Worm (Caenorhabditis elegans) whole organism, L2 larva: Measurements from ENCODE around the gene msp-79.

ENCODE experiments used
- C34F6.9 ChIP-seq: fragments of 150-350 bp; optimal IDR thresholded peaks from 2 replicates; lab custom pipeline; 2014; ENCODE audit warnings: missing biosample characterization, missing genetic modification characterization
- F13H6.1 ChIP-seq: sonication (generic microtip); optimal IDR thresholded peaks from 2 replicates; lab custom pipeline; 2016; ENCODE audit warnings: missing genetic modification characterization, missing compliant biosample characterization
- ama-1 ChIP-seq: fragments of 150-350 bp; optimal IDR thresholded peaks from 2 replicates; lab custom pipeline; 2018; ENCODE audit warnings: inconsistent platforms
- lin-13 ChIP-seq: fragments of 150-350 bp; optimal IDR thresholded peaks from 2 replicates; lab custom pipeline; 2014; ENCODE audit warnings: missing biosample characterization, missing genetic modification reagents, missing genetic modification characterization
- lin-39 ChIP-seq: fragments of 150-350 bp; optimal IDR thresholded peaks from 2 replicates; lab custom pipeline; 2014; ENCODE audit warnings: missing biosample characterization, missing genetic modification reagents, missing genetic modification characterization
- lsy-2 ChIP-seq, 2 experiments: fragments of 150-350 bp in 1 of 2; sonication (generic microtip) in 1 of 2; optimal IDR thresholded peaks; 2 replicates each; lab custom pipeline; 2014 to 2017; ENCODE audit warnings: missing biosample characterization in 2 of 2, missing genetic modification characterization in 2 of 2
- sem-4 ChIP-seq: fragments of 150-350 bp; optimal IDR thresholded peaks from 2 replicates; lab custom pipeline; 2014; ENCODE audit warnings: missing biosample characterization, missing genetic modification reagents, missing genetic modification characterization
- snpc-4 ChIP-seq: fragments of 150-350 bp; optimal IDR thresholded peaks from 2 replicates; lab custom pipeline; 2014; ENCODE audit warnings: missing biosample characterization, missing genetic modification characterization
- ztf-11 ChIP-seq: sonication (generic microtip); optimal IDR thresholded peaks from 2 replicates; lab custom pipeline; 2017; ENCODE audit warnings: missing biosample characterization, missing genetic modification characterization

ce11 chrIV:9717844-9718243 lies 49.1 kb downstream of the msp-79 start:
- TF ChIP-seq sem-4 (tag; lab: Kevin White, UChicago): no peak
- TF ChIP-seq ama-1 (lab: Kevin White, UChicago): no peak
- no peak for TF ChIP-seq snpc-4
- no peak for TF ChIP-seq ztf-11 (tag; lab: Kevin White, UChicago)
- no peak for TF ChIP-seq lin-39 (tag; lab: Kevin White, UChicago)
- no peak for TF ChIP-seq lin-13 (GFP tag; lab: Kevin White, UChicago)
- no peak for TF ChIP-seq F13H6.1
- no peak for TF ChIP-seq lsy-2 (tag; optimal IDR thresholded peaks at IDR 0.05; lab: Kevin White, UChicago)
- TF ChIP-seq C34F6.9 (tag; lab: Kevin White, UChicago): no peak
